Worm (Caenorhabditis elegans): ENCODE measurements around the gene ZC416.2.
A peak's percentile ranks its signal among the peaks of the same experiment; 100 is the strongest.

The ZC416.2 gene

DNA sequence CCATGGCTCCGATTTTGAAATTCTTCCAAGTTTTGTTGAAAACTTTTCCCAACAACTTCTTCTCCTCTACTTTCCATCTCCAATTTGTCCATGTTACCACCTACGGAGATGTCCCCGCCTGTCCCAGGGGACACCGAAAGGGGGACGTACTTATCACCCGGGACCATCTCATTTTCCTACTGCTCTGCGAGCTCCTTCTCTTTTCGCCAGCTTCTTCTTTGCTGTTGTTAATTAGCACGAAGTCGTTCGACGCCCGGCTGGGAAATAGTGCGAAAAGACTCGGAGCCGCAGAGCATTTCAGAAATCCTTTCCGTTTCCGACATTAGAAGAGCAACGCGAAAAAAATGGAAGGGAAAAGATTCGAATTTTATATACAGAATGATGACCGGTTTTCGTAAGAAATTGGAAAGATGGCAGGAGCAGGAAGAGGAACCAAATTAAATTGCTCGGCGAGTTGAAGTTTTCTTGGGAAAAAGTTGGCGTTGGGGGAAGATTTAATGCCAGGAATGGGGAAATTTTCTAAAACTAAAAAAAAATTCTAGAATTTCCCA lies 11.5 kb upstream of the ZC416.2 start:
- peak in 1 of 2 experiments; percentile 57 for TF ChIP-seq unc-62 (GFP tag; optimal IDR thresholded peaks at IDR 0.05 in 1 of 2)
- no peak for TF ChIP-seq unc-62 (tag; optimal IDR thresholded peaks at IDR 0.05)
- 0 out of 2 replicates have a peak, but pooled peaks have one; percentile 23 for TF ChIP-seq egl-43 (GFP tag; IDR thresholded peaks at IDR 0.05)
- no peak for TF ChIP-seq dmd-8 (GFP tag; IDR thresholded peaks at IDR 0.05)
- no peak for TF ChIP-seq ztf-11 (tag; optimal IDR thresholded peaks at IDR 0.05)
- TF ChIP-seq ZK337.2 (GFP tag; IDR thresholded peaks at IDR 0.05): no peak
- no peak for TF ChIP-seq aly-2 (tag; optimal IDR thresholded peaks at IDR 0.05)
- no peak for TF ChIP-seq snpc-4 (tag; optimal IDR thresholded peaks at IDR 0.05)
- TF ChIP-seq aha-1 (tag): peak; percentile 67
- TF ChIP-seq ctbp-1 (GFP tag; IDR thresholded peaks at IDR 0.05): peak; percentile 9; the same call in 1 of the 2 replicates
- no peak for TF ChIP-seq R02D3.7 (tag; optimal IDR thresholded peaks at IDR 0.05)
- TF ChIP-seq unc-130 (GFP tag; optimal IDR thresholded peaks at IDR 0.05): no peak

DNA sequence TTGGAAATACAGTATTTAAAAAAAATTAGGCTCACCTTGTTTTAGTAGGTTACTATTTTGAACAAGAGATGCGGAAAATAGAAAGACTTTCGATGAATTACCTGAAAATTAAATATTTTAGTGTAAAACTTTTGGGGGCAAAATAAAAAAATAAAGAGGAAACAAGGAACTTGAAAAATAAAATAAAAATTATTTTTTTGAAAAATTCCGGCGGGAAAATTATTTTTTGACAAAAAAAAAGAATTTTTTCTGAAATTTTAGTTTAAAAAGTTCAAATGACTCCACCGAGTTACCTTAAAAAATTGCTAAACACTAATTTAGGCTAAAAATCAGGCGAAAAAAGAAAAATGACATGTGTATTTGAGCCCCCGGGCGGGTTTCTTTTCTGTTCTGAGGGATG lies 8.8 kb upstream of the ZC416.2 start, which contains the start of the genes cha-1 and unc-17:
cha-1 (minus strand) TSS at position 101 of the 400 bp plus-strand sequence.
unc-17 (minus strand) TSS at position 103 of the 400 bp plus-strand sequence.
- no peak for TF ChIP-seq snpc-4 (tag; optimal IDR thresholded peaks at IDR 0.05)
- no peak for TF ChIP-seq ctbp-1 (GFP tag; IDR thresholded peaks at IDR 0.05)
- no peak for TF ChIP-seq mep-1 (tag; optimal IDR thresholded peaks at IDR 0.05)
- TF ChIP-seq lin-15B (tag; optimal IDR thresholded peaks at IDR 0.05): no peak
- no peak for TF ChIP-seq tag-97 (GFP tag; IDR thresholded peaks at IDR 0.05)
- TF ChIP-seq mdl-1 (tag; optimal IDR thresholded peaks at IDR 0.05): no peak
- TF ChIP-seq F44E2.7 (GFP tag; IDR thresholded peaks at IDR 0.05): no peak
- TF ChIP-seq set-16 (GFP tag; IDR thresholded peaks at IDR 0.05): no peak
- no peak for TF ChIP-seq pqm-1 (tag; optimal IDR thresholded peaks at IDR 0.05)

DNA sequence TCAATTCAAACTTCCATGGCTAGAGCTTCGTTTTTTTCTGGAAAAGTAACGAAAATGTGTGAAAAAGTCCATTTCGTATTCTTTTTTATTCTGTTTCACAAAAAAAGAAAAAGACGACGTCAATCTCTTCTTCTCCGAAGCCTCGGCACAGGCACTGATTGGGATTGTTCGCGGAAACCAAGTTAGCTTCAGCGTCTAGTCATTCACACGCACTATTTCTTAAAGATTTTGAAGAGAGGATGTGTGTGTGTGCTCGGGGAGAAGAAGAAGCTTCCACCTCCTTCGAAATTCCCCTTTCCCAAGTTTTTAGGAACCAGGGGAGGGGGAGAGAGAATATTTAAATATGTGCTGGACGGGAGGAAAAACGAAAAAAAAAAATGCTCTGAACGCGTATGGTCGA lies 7.0 kb upstream of the ZC416.2 start:
- TF ChIP-seq ces-1 (GFP tag; optimal IDR thresholded peaks at IDR 0.05) (peak; percentile 58), dmd-6 (GFP tag; IDR thresholded peaks at IDR 0.05) (no peak), fkh-10 (GFP tag; optimal IDR thresholded peaks at IDR 0.05) (peak; percentile 47), cey-2 (tag; optimal IDR thresholded peaks at IDR 0.05; ENCODE audit: borderline replicate concordance, insufficient read depth) (no peak), zag-1 (tag; optimal IDR thresholded peaks at IDR 0.05) (no peak), snpc-1.2 (GFP tag; IDR thresholded peaks at IDR 0.05) (no peak), Y48G9A.11 (GFP tag; IDR thresholded peaks at IDR 0.05) (no peak), nhr-41 (GFP tag; IDR thresholded peaks at IDR 0.05) (no peak)

DNA sequence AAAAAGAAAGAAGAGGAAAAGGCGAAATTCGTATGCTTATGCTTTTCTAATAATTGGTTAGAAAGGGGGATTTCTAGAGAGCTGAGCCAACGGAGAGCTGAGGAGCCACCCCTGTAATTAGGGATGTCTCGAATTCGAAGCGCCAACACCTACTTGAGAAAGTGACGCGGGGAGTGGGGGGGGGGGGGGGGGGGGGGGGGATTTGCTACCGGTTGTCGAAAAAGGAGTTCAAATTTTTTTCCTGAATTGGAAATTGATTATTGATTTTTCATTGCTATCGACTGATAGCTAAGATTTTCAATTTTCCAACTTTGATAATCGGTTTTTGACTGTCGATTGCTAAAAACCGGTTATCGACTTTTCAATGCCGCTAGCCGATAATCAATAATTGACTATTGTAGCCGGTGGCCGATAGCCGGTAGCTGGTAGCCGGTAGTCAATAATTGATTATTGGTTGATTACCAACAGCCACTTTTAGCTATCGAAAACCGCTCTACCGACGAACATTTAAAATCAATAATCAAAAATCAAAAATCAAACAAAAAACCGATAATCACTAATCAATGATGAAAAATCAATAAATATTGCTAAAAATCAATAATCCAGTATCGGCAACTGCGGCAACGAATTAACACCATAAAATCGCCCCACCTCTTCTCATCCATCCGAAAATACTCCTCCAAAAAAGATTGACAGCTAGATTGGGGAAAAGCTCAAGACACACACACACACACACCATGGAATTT lies 4.3 kb upstream of the ZC416.2 start:
- TF ChIP-seq set-16 (GFP tag; IDR thresholded peaks at IDR 0.05): peak; percentile 86
- peak; percentile 87 for TF ChIP-seq ceh-28 (tag; optimal IDR thresholded peaks at IDR 0.05)
- TF ChIP-seq Y5F2A.4 (GFP tag; optimal IDR thresholded peaks at IDR 0.05): no peak
- TF ChIP-seq duxl-1 (tag; optimal IDR thresholded peaks at IDR 0.05; ENCODE audit: poor library complexity): no peak
- TF ChIP-seq attf-4 (tag; optimal IDR thresholded peaks at IDR 0.05): no peak
- TF ChIP-seq ztf-7 (tag; optimal IDR thresholded peaks at IDR 0.05): no peak
- TF ChIP-seq saeg-2 (GFP tag; IDR thresholded peaks at IDR 0.05): no peak

- peak in 1 of 2 experiments; percentile 95 for TF ChIP-seq unc-62 (GFP tag; optimal IDR thresholded peaks at IDR 0.05 in 1 of 2)
- TF ChIP-seq unc-62 (tag; optimal IDR thresholded peaks at IDR 0.05): no peak
- TF ChIP-seq lin-1 (GFP tag; IDR thresholded peaks at IDR 0.05): no peak
Measured at ce11 chrIV:3632475-3632874, 944 bp upstream of the ZC416.2 start.

All from whole organism, L4 larva.